Worm (Caenorhabditis elegans): Measurements from ENCODE around the gene plc-3.

DNA sequence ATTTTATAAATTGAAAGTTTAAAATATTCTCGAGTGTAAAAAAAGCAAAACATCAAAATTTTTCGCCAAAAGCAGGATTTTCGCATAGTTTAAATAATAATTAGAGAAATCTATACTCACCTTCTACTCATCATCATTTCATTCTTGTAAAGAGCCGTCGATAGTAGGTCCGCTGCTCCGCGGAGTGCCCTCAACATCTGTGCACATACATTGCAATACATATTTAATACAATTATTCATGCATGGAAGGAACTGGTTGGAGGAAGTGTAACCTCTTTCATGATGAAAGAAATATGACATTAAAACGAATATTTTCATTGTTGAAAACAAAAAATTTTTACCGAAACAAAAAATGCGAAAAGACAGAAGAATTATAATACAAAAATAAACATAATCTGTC is 19.6 kb downstream of the plc-3 start, which contains the start of gene mrps-14:
- TF ChIP-seq F52B5.7 (tag; optimal IDR thresholded peaks at IDR 0.05), result no peak
- TF ChIP-seq nfya-1 (tag; optimal IDR thresholded peaks at IDR 0.05; ENCODE audit: borderline replicate concordance, insufficient read depth), result no peak
- no peak for TF ChIP-seq ceh-27 (GFP tag; optimal IDR thresholded peaks at IDR 0.05)
- TF ChIP-seq hrde-1 (tag; optimal IDR thresholded peaks at IDR 0.05; ENCODE audit: borderline replicate concordance), result peak; percentile 76
- TF ChIP-seq unc-130 (GFP tag; optimal IDR thresholded peaks at IDR 0.05), result no peak
- 0 out of 2 replicates have a peak, but pooled peaks have one; percentile 21 for TF ChIP-seq nfyb-1 (GFP tag; IDR thresholded peaks at IDR 0.05)
- TF ChIP-seq lin-26 (GFP tag; IDR thresholded peaks at IDR 0.05), result no peak
- no peak for TF ChIP-seq egl-18 (GFP tag; IDR thresholded peaks at IDR 0.05)
